Fruit fly (Drosophila melanogaster): ENCODE measurements around the gene Plzf.

- TF ChIP-seq rn (GFP tag; IDR thresholded peaks at IDR 0.05) (no peak), CG13204 (GFP tag; optimal IDR thresholded peaks at IDR 0.05) (no peak), Ets98B (GFP tag; IDR thresholded peaks at IDR 0.05) (no peak), Pif1B (GFP tag; optimal IDR thresholded peaks at IDR 0.05) (no peak), CG9948 (tag; optimal IDR thresholded peaks at IDR 0.05) (no peak), gl (tag; optimal IDR thresholded peaks at IDR 0.05) (no peak), Snoo (tag; optimal IDR thresholded peaks at IDR 0.05) (no peak), Pif1A (GFP tag; optimal IDR thresholded peaks at IDR 0.05) (no peak), fd96Ca (GFP tag; IDR thresholded peaks at IDR 0.05) (no peak), CG4496 (GFP tag; IDR thresholded peaks at IDR 0.05) (no peak)
Observed at dm6 chr2L:12078695-12079094, 30.0 kb upstream of the Plzf start.

Measured in whole organism, pupa.